Fruit fly (Drosophila melanogaster) whole organism, wandering third instar larva: ENCODE data around the gene RpL9.

Experiments used
- CG32264 ChIP-seq: fragments of 200-800 bp; sonication (Bioruptor generic); optimal IDR thresholded peaks from 2 replicates; lab custom pipeline; 2016; ENCODE audit warnings: missing biosample characterization, missing genetic modification characterization
- CG9705 ChIP-seq: fragments of 200-800 bp; sonication (Bioruptor generic); optimal IDR thresholded peaks from 2 replicates; lab custom pipeline; 2018; ENCODE audit warnings: missing biosample characterization, mild to moderate bottlenecking, missing genetic modification characterization
- Dfd ChIP-seq: fragments of >200 bp; optimal IDR thresholded peaks from 2 replicates; lab custom pipeline; 2017; ENCODE audit warnings: missing biosample characterization, missing genetic modification characterization
- HLH106 ChIP-seq: fragments of 200-800 bp; optimal IDR thresholded peaks from 3 replicates; lab custom pipeline; 2019; ENCODE audit warnings: missing biosample characterization, mild to moderate bottlenecking, missing genetic modification characterization, moderate library complexity
- Hnf4 ChIP-seq: fragments of 200-800 bp; sonication (Bioruptor generic); optimal IDR thresholded peaks from 2 replicates; lab custom pipeline; 2016; ENCODE audit warnings: missing biosample characterization, mild to moderate bottlenecking, missing genetic modification characterization
- Hr78 ChIP-seq: fragments of >200 bp; optimal IDR thresholded peaks from 2 replicates; lab custom pipeline; 2017; ENCODE audit warnings: missing biosample characterization, missing genetic modification characterization
- Hr83 ChIP-seq: fragments of 200-300 bp; sonication (Bioruptor generic); optimal IDR thresholded peaks from 2 replicates; lab custom pipeline; 2016; ENCODE audit warnings: missing biosample characterization, mild to moderate bottlenecking, missing genetic modification characterization, moderate library complexity; ENCODE audit not compliant: poor library complexity, severe bottlenecking
- Jra ChIP-seq: sonication (Bioruptor generic); optimal IDR thresholded peaks from 2 replicates; lab custom pipeline; 2016; ENCODE audit warnings: missing biosample characterization, missing genetic modification characterization
- Mio ChIP-seq: sonication (Bioruptor generic); optimal IDR thresholded peaks from 2 replicates; lab custom pipeline; 2016; ENCODE audit warnings: missing biosample characterization, missing genetic modification characterization
- OdsH ChIP-seq: fragments of 200-800 bp; sonication (Bioruptor generic); optimal IDR thresholded peaks from 2 replicates; lab custom pipeline; 2016; ENCODE audit warnings: missing biosample characterization, mild to moderate bottlenecking, missing genetic modification characterization
- Rel ChIP-seq, 2 experiments: fragments of 200-800 bp; sonication (Bioruptor generic) in 1 of 2; optimal IDR thresholded peaks; 2 replicates in 1 of 2; 3 replicates in 1 of 2; lab custom pipeline; 2016 to 2019; ENCODE audit warnings: mild to moderate bottlenecking in 2 of 2, missing biosample characterization in 2 of 2, missing genetic modification characterization in 2 of 2, moderate library complexity in 1 of 2
- Sp1 ChIP-seq: fragments of 200-800 bp; sonication (Bioruptor generic); optimal IDR thresholded peaks from 3 replicates; lab custom pipeline; 2019; ENCODE audit warnings: missing biosample characterization, mild to moderate bottlenecking, missing genetic modification characterization, moderate library complexity
- Vsx2 ChIP-seq: fragments of 200-300, 225-300 bp; sonication (Bioruptor generic); optimal IDR thresholded peaks from 2 replicates; lab custom pipeline; 2018; ENCODE audit warnings: missing biosample characterization, missing genetic modification characterization; ENCODE audit not compliant: partially characterized antibody
- brk ChIP-seq: fragments of 200-800 bp; sonication (Bioruptor generic); optimal IDR thresholded peaks from 2 replicates; lab custom pipeline; 2016; ENCODE audit warnings: missing biosample characterization, mild to moderate bottlenecking, missing genetic modification characterization
- dmrt93B ChIP-seq: fragments of 200-800 bp; sonication (Bioruptor generic); optimal IDR thresholded peaks from 2 replicates; lab custom pipeline; 2018; ENCODE audit warnings: missing biosample characterization, mild to moderate bottlenecking, missing genetic modification characterization
- dsf ChIP-seq: sonication (Bioruptor generic); optimal IDR thresholded peaks from 2 replicates; lab custom pipeline; 2016; ENCODE audit warnings: missing biosample characterization, missing genetic modification characterization, borderline replicate concordance
- ey ChIP-seq: fragments of 200-800 bp; sonication (Bioruptor generic); optimal IDR thresholded peaks from 2 replicates; lab custom pipeline; 2016; ENCODE audit warnings: missing biosample characterization, missing genetic modification characterization
- foxo ChIP-seq, 2 experiments: fragments of 200-800 bp; sonication (Bioruptor generic); optimal IDR thresholded peaks; 2 replicates in 1 of 2; 3 replicates in 1 of 2; lab custom pipeline; 2016 to 2017; ENCODE audit warnings: missing biosample characterization in 2 of 2, missing genetic modification characterization in 2 of 2
- fru ChIP-seq: fragments of 200-800 bp; sonication (Bioruptor generic); optimal IDR thresholded peaks from 3 replicates; lab custom pipeline; 2016; ENCODE audit warnings: missing biosample characterization, mild to moderate bottlenecking, missing genetic modification characterization
- h ChIP-seq: fragments of 200-800 bp; sonication (Bioruptor generic); optimal IDR thresholded peaks from 3 replicates; lab custom pipeline; 2016; ENCODE audit warnings: missing biosample characterization, mild to moderate bottlenecking, missing genetic modification characterization
- jim ChIP-seq: fragments of 175-275, 200-325 bp; sonication (Bioruptor generic); optimal IDR thresholded peaks from 2 replicates; lab custom pipeline; 2016; ENCODE audit warnings: missing biosample characterization, mild to moderate bottlenecking, missing genetic modification characterization
- pan ChIP-seq: fragments of >200 bp; optimal IDR thresholded peaks from 2 replicates; lab custom pipeline; 2017
- psq ChIP-seq: fragments of 200-800 bp; sonication (Bioruptor generic); optimal IDR thresholded peaks from 3 replicates; lab custom pipeline; 2017; ENCODE audit warnings: missing biosample characterization, mild to moderate bottlenecking, missing genetic modification characterization, moderate library complexity
- rgr ChIP-seq: fragments of 200-800 bp; sonication (Bioruptor generic); optimal IDR thresholded peaks from 3 replicates; lab custom pipeline; 2016; ENCODE audit warnings: missing biosample characterization, mild to moderate bottlenecking, missing genetic modification characterization
- sage ChIP-seq: fragments of 200-800 bp; sonication (Bioruptor generic); optimal IDR thresholded peaks from 2 replicates; lab custom pipeline; 2016; ENCODE audit warnings: missing biosample characterization, mild to moderate bottlenecking, missing genetic modification characterization
- sv ChIP-seq: fragments of 200-800 bp; sonication (Bioruptor generic); optimal IDR thresholded peaks from 3 replicates; lab custom pipeline; 2016; ENCODE audit warnings: missing biosample characterization, missing genetic modification characterization
- usp ChIP-seq: fragments of >200 bp; optimal IDR thresholded peaks from 2 replicates; lab custom pipeline; 2017; ENCODE audit warnings: missing biosample characterization, missing genetic modification characterization
- woc ChIP-seq: sonication (Bioruptor generic); optimal IDR thresholded peaks from 2 replicates; lab custom pipeline; 2016; ENCODE audit warnings: missing biosample characterization, mild to moderate bottlenecking, missing genetic modification characterization

Gene RpL9

DNA sequence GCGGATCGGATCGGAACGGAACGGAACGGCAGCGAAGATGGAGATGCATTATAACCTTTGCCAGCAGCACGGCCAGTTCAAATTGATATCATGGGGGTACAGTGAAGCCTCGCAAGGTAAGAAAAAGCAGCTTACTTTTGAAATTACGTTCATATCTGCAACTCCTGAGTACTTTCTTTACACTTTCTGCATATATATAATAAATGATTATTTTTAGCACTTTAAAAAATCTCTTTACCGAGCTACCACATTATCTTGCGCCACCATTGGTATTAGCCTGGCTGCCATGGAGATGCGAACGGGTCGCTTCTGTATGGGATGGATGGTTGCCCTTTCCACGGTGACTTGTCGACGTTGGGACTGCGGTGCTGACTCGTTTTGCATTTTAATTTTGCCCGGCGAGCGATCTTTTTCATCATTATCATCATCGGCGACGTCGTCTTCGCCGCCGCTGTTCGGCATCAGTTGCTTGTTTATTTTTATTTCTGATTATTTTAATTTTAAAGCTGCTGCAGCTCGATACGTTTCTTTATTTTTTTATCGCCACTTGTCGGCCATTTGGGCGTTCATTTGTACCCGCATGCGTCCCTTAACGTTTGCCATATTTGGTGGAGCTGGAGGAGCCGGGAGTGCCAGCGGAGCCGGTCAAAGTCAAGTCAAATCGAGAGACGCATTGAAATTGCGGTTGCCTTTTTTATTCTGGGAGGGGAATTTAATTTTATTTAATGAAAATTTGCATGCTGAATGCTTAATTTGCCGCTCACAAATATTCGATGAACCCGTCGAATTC, 49.2 kb upstream of the RpL9 start (continued):
- no peak for TF ChIP-seq pan (lab: Kevin White, UChicago)
- peak; percentile 97 for TF ChIP-seq h (GFP tag; lab: Kevin White, UChicago)
- TF ChIP-seq, all 38 proteins: peak for 26

DNA sequence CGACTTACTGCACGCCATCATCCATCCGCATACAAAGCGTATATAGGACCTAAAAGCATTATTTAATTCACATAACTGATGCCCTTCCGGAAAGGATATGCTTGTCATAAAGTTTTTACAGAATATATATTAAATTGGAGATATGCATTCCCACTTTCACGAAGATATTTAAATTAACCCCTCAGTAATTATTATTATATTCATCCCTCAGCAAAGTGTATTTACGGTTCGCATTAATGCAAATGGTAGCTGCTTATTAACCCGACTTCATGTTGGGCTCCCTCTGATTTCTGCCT, 48.5 kb upstream of the RpL9 start:
- no peak for TF ChIP-seq h (GFP tag; lab: Kevin White, UChicago)
- TF ChIP-seq Sp1 (GFP tag; lab: Kevin White, UChicago) = peak; percentile 61
- peak; percentile 74 for TF ChIP-seq HLH106 (tag; lab: Kevin White, UChicago)
- TF ChIP-seq foxo (GFP tag; optimal IDR thresholded peaks at IDR 0.05; lab: Kevin White, UChicago) = peak in 1 of 2 experiments; percentile 24
- TF ChIP-seq Hnf4 (GFP tag; lab: Kevin White, UChicago) = peak; percentile 6
- no peak for TF ChIP-seq OdsH (GFP tag; lab: Kevin White, UChicago)
- TF ChIP-seq fru = peak; percentile 84
- peak; percentile 36 for TF ChIP-seq rgr (GFP tag; lab: Kevin White, UChicago)
- TF ChIP-seq dmrt93B (GFP tag; lab: Kevin White, UChicago) = peak; percentile 30
- TF ChIP-seq Mio (GFP tag; lab: Kevin White, UChicago) = no peak
- TF ChIP-seq ey (GFP tag; lab: Kevin White, UChicago) = no peak
- peak; percentile 36 for TF ChIP-seq sage (GFP tag; lab: Kevin White, UChicago)
- TF ChIP-seq, all 38 proteins: peak for 8

DNA sequence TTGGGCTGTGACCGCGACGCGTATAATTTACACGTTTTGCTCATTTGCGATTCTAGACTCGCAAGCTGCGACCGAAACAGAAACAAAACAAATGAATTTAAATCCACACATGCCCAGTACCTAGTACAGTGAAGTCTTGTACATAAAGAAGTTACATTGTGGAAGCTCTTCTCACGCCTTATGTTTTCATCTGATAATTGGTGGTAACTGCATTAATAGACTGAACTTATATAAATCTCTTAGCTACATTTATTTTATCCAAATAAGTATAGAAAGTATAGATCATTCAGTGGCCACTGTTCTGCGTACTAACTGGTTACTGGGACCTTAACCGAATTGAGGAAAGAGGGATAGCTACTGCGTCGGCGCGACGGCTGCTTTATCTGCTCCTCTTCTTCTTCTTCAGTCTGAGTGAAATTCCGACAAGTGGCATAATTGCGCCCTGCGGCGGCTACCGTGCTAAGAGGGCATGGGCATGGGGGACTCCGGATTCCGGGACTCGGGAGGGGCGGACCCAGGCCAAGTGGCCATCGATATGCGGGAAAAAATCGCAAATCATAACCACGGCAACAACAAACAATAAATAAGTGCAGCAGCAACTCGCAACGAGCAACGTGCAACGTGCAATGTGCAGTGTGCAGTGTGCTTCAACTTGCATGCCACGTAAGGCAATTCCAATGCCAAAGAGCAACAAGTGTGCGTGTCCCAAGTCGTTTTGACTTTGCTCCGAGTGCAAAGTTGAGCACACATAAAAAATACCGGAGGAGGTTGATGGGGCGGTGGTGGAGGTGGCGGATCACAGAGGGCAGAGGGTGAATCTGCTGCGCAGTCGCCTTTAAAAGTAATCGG, 47.9 kb upstream of the RpL9 start:
- no peak for TF ChIP-seq usp (GFP tag; lab: Kevin White, UChicago)
- TF ChIP-seq fru = peak; percentile 74
- no peak for TF ChIP-seq psq (GFP tag; lab: Kevin White, UChicago)
- TF ChIP-seq jim = no peak
- no peak for TF ChIP-seq Hr83
- no peak for TF ChIP-seq sv
- TF ChIP-seq ey (GFP tag; lab: Kevin White, UChicago) = peak; percentile 43
- peak; percentile 21 for TF ChIP-seq rgr (GFP tag; lab: Kevin White, UChicago)
- peak; percentile 44 for TF ChIP-seq h (GFP tag; lab: Kevin White, UChicago)
- TF ChIP-seq OdsH (GFP tag; lab: Kevin White, UChicago) = no peak
- peak; percentile 25 for TF ChIP-seq woc (GFP tag; lab: Kevin White, UChicago)
- peak in 1 of 2 experiments; percentile 18 for TF ChIP-seq foxo (GFP tag; optimal IDR thresholded peaks at IDR 0.05; lab: Kevin White, UChicago)
- TF ChIP-seq HLH106 (tag; lab: Kevin White, UChicago) = peak; percentile 18

DNA sequence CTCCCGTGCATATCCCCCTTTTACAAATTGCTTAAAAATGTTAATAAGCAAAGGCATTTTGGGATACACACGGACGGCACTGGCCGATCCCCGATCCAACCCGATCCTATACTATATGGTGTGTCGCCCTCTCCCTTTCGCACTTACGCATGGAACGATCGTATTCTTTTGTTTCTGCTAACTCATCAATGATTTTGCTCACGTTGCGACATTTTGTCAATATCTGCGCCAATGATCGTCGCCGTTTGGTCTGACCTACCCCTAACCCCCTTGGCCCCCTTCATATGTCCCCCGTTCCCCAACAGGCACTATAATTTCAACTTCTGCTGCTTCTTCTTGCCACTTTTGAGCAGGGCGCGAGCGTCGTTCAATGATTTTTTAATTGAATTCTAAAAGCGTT, 45.7 kb upstream of the RpL9 start:
- TF ChIP-seq CG32264 (GFP tag; lab: Kevin White, UChicago) (no peak), Hr78 (GFP tag; lab: Kevin White, UChicago) (no peak), woc (GFP tag; lab: Kevin White, UChicago) (no peak), Hnf4 (GFP tag; lab: Kevin White, UChicago) (no peak), brk (GFP tag; lab: Kevin White, UChicago) (no peak), foxo (GFP tag; optimal IDR thresholded peaks at IDR 0.05; lab: Kevin White, UChicago) (no peak), psq (GFP tag; lab: Kevin White, UChicago) (no peak), Rel (GFP tag; optimal IDR thresholded peaks at IDR 0.05; lab: Kevin White, UChicago) (no peak), Rel (tag; optimal IDR thresholded peaks at IDR 0.05; lab: Kevin White, UChicago) (peak; percentile 49), CG9705 (GFP tag; lab: Kevin White, UChicago) (no peak)

DNA sequence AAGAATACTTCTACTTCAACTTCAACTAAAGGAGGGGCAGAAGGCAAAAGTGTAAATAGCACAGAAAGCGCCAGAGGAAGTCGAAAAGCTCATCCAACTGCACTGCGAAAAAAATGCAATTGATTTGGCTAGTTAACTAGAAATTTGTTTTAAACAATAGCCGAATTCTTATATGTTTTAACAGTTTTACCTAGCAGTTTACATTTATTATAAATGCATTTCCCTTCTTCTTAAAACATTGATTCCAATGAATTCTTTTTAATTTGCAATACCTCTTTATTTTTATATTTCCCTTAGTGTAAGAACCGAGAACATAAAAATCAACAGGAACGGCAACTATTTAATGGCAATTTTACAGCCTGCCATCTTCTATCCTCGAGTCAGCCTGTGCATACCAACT, 44.3 kb upstream of the RpL9 start:
- no peak for TF ChIP-seq Hnf4 (GFP tag; lab: Kevin White, UChicago)
- TF ChIP-seq Dfd (GFP tag; lab: Kevin White, UChicago) = peak; percentile 36
- TF ChIP-seq Jra (GFP tag; lab: Kevin White, UChicago) = no peak
- TF ChIP-seq Hr78 (GFP tag; lab: Kevin White, UChicago) = no peak
- no peak for TF ChIP-seq dsf (GFP tag; lab: Kevin White, UChicago)
- no peak for TF ChIP-seq Vsx2 (GFP tag; lab: Kevin White, UChicago)
- TF ChIP-seq, all 38 proteins: peak for 1
